Fruit fly (Drosophila melanogaster): ENCODE results near the gene Bace.

Gene Bace

DNA sequence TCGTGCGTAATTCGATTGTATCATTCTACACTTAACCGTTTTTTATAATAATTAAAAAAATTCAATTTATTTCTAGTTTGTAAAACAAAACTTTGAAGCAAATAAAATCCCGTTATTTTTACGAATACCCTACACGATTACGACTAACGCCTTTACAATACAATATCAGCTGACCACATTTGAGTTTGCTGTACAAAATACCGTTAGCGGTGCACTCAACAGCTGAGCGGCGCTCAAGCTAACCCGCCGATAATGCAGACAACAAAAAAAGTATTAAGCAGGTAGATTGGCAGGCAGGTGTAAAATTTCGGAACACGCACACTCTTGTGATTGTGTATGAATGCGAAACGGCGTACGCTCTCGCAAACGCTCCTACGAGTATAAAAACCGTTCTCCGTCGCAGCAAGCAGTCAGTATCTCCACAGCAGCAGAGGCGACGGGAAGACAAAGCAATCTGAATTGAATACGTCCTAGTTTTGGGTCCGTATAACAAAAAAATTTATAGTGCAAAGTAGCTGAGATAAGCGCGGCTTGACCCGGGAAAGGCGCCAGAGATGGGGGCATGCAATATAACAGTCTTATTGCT is 25.7 kb upstream of the Bace start, which contains the start of gene Acer:
TSS of gene Acer (plus strand) at position 210 of the 586 bp plus-strand sequence.
- TF ChIP-seq h (GFP tag; optimal IDR thresholded peaks at IDR 0.05) (peak; percentile 14), sv (GFP tag; optimal IDR thresholded peaks at IDR 0.05) (no peak), Dif (GFP tag; optimal IDR thresholded peaks at IDR 0.05; ENCODE audit: partially characterized antibody) (peak; percentile 51), Hnf4 (GFP tag; optimal IDR thresholded peaks at IDR 0.05) (no peak)

dm6 chr2L:8519390-8519789 is 23.3 kb upstream of the Bace start, which contains the start of gene Sgp:
Sgp (plus strand) TSS chr2L:8519690.
- TF ChIP-seq pan (optimal IDR thresholded peaks at IDR 0.05) (no peak), sage (GFP tag; optimal IDR thresholded peaks at IDR 0.05) (no peak), sv (GFP tag; optimal IDR thresholded peaks at IDR 0.05) (no peak), jim (GFP tag; optimal IDR thresholded peaks at IDR 0.05) (no peak), br (GFP tag; optimal IDR thresholded peaks at IDR 0.05) (no peak), N (GFP tag; optimal IDR thresholded peaks at IDR 0.05) (no peak), CG32264 (GFP tag; optimal IDR thresholded peaks at IDR 0.05) (no peak), foxo (GFP tag; optimal IDR thresholded peaks at IDR 0.05) (no peak), dl (GFP tag; optimal IDR thresholded peaks at IDR 0.05; ENCODE audit: insufficient read depth in 1 of 2, partially characterized antibody in 2 of 2) (no peak), tai (GFP tag; optimal IDR thresholded peaks at IDR 0.05) (no peak), rgr (GFP tag; optimal IDR thresholded peaks at IDR 0.05) (no peak), Abd-B (GFP tag; optimal IDR thresholded peaks at IDR 0.05) (no peak), Jra (GFP tag; optimal IDR thresholded peaks at IDR 0.05) (no peak), usp (GFP tag; optimal IDR thresholded peaks at IDR 0.05) (no peak), Hnf4 (GFP tag; optimal IDR thresholded peaks at IDR 0.05) (no peak), h (GFP tag; optimal IDR thresholded peaks at IDR 0.05) (no peak)

DNA sequence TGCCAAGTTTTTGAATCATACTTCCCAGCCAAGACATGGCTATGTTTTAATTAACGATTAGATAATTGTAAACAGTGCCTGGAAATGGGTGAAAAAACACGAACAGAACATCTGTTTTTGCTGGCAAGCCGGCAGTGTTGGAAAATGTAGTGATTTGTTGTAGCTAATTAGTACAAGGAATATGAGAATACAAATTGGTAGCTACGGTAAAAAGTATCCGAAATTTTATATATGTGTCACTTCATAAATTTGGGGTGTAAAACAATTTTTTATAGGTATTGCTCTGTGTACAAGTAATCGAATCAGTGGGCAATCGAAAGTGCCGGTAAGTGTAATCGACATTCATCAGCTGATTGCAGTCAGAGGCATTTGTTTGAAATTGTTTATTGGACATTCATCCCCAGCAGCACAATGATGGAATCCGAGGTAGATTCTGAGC is 21.2 kb upstream of the Bace start, which contains the start of the genes mRpL51 and Uba4:
TSS of gene mRpL51 (minus strand) at position 125 of the 439 bp plus-strand sequence.
TSS of gene Uba4 (plus strand) at position 156 of the 439 bp plus-strand sequence.
- no peak for TF ChIP-seq GATAd (GFP tag; optimal IDR thresholded peaks at IDR 0.05)
- TF ChIP-seq woc (GFP tag; optimal IDR thresholded peaks at IDR 0.05) = no peak
- no peak for TF ChIP-seq fru (GFP tag; optimal IDR thresholded peaks at IDR 0.05)
- TF ChIP-seq tai (GFP tag; optimal IDR thresholded peaks at IDR 0.05) = no peak
- TF ChIP-seq lola (GFP tag; optimal IDR thresholded peaks at IDR 0.05) = no peak
- no peak for TF ChIP-seq CrebA (GFP tag; optimal IDR thresholded peaks at IDR 0.05; ENCODE audit: borderline replicate concordance)
- no peak for TF ChIP-seq Abd-B (GFP tag; optimal IDR thresholded peaks at IDR 0.05)
- TF ChIP-seq Hr83 (GFP tag; optimal IDR thresholded peaks at IDR 0.05; ENCODE audit: poor library complexity, severe bottlenecking) = peak; percentile 42
- no peak for TF ChIP-seq Hr78 (GFP tag; optimal IDR thresholded peaks at IDR 0.05)
- TF ChIP-seq CG32264 (GFP tag; optimal IDR thresholded peaks at IDR 0.05) = peak; percentile 52
- TF ChIP-seq Jra (GFP tag; optimal IDR thresholded peaks at IDR 0.05) = peak; percentile 72
- peak; percentile 43 to 53 for TF ChIP-seq foxo (GFP tag; optimal IDR thresholded peaks at IDR 0.05)
- TF ChIP-seq CG9705 (GFP tag; optimal IDR thresholded peaks at IDR 0.05) = no peak
- no peak for TF ChIP-seq N (GFP tag; optimal IDR thresholded peaks at IDR 0.05)
- TF ChIP-seq usp (GFP tag; optimal IDR thresholded peaks at IDR 0.05) = no peak
- peak; percentile 56 for TF ChIP-seq br (GFP tag; optimal IDR thresholded peaks at IDR 0.05)
- TF ChIP-seq Dfd (GFP tag; optimal IDR thresholded peaks at IDR 0.05) = no peak
- no peak for TF ChIP-seq dl (GFP tag; optimal IDR thresholded peaks at IDR 0.05; ENCODE audit: insufficient read depth in 1 of 2, partially characterized antibody in 2 of 2)
- TF ChIP-seq pan (optimal IDR thresholded peaks at IDR 0.05) = no peak
- TF ChIP-seq Sp1 (GFP tag; optimal IDR thresholded peaks at IDR 0.05) = peak; percentile 46
- peak; percentile 46 for TF ChIP-seq psq (GFP tag; optimal IDR thresholded peaks at IDR 0.05)
- TF ChIP-seq Myc (optimal IDR thresholded peaks at IDR 0.05) = no peak
- TF ChIP-seq OdsH (GFP tag; optimal IDR thresholded peaks at IDR 0.05) = peak; percentile 64
- no peak for TF ChIP-seq Mio (GFP tag; optimal IDR thresholded peaks at IDR 0.05)
- no peak for TF ChIP-seq Dif (GFP tag; optimal IDR thresholded peaks at IDR 0.05; ENCODE audit: partially characterized antibody)
- TF ChIP-seq Rel (GFP tag; optimal IDR thresholded peaks at IDR 0.05) = no peak
- no peak for TF ChIP-seq Rel (tag; optimal IDR thresholded peaks at IDR 0.05)
- TF ChIP-seq dmrt93B (GFP tag; optimal IDR thresholded peaks at IDR 0.05) = no peak
- no peak for TF ChIP-seq brk (GFP tag; optimal IDR thresholded peaks at IDR 0.05)
- peak; percentile 98 for TF ChIP-seq Vsx2 (GFP tag; optimal IDR thresholded peaks at IDR 0.05; ENCODE audit: partially characterized antibody)
- TF ChIP-seq dsf (GFP tag; optimal IDR thresholded peaks at IDR 0.05; ENCODE audit: borderline replicate concordance) = peak; percentile 12
- peak; percentile 81 for TF ChIP-seq Hnf4 (GFP tag; optimal IDR thresholded peaks at IDR 0.05)
- TF ChIP-seq HLH106 (tag; optimal IDR thresholded peaks at IDR 0.05) = peak; percentile 36
- no peak for TF ChIP-seq jim (GFP tag; optimal IDR thresholded peaks at IDR 0.05)
- TF ChIP-seq sage (GFP tag; optimal IDR thresholded peaks at IDR 0.05) = no peak
- peak; percentile 79 for TF ChIP-seq h (GFP tag; optimal IDR thresholded peaks at IDR 0.05)
- peak; percentile 38 for TF ChIP-seq sv (GFP tag; optimal IDR thresholded peaks at IDR 0.05)
- TF ChIP-seq rgr (GFP tag; optimal IDR thresholded peaks at IDR 0.05) = peak; percentile 75
- peak; percentile 53 for TF ChIP-seq ey (GFP tag; optimal IDR thresholded peaks at IDR 0.05)

All from whole organism, wandering third instar larva.